Fruit fly (Drosophila melanogaster) whole organism, adult: Measurements from ENCODE around the gene mthl10.

ENCODE experiments used
- CG11617 ChIP-seq: fragments of 200-800 bp; sonication (Bioruptor generic); optimal IDR thresholded peaks from 2 replicates; lab custom pipeline; 2017; ENCODE audit warnings: mild to moderate bottlenecking, missing biosample characterization, missing genetic modification reagents, missing genetic modification characterization
- CG12768 ChIP-seq: fragments of 200-800 bp; sonication (Bioruptor generic); optimal IDR thresholded peaks from 2 replicates; lab custom pipeline; 2017; ENCODE audit warnings: missing biosample characterization, missing genetic modification characterization, mild to moderate bottlenecking, moderate library complexity, missing genetic modification reagents
- CG7101 ChIP-seq: fragments of 200-800 bp; sonication (Bioruptor generic); optimal IDR thresholded peaks from 2 replicates; lab custom pipeline; 2018; ENCODE audit warnings: missing biosample characterization, mild to moderate bottlenecking, missing genetic modification characterization, moderate library complexity
- bab1 ChIP-seq: fragments of 200-800 bp; sonication (Bioruptor generic); optimal IDR thresholded peaks from 3 replicates; lab custom pipeline; 2019; ENCODE audit warnings: missing biosample characterization, mild to moderate bottlenecking, missing genetic modification characterization, moderate library complexity
- cic ChIP-seq: fragments of 200-800 bp; sonication (Bioruptor generic); optimal IDR thresholded peaks from 2 replicates; lab custom pipeline; 2017; ENCODE audit warnings: missing biosample characterization, mild to moderate bottlenecking, missing genetic modification characterization, moderate library complexity
- cnc ChIP-seq, 2 experiments: fragments of >200 bp; optimal IDR thresholded peaks; 2 replicates each; lab custom pipeline; 2017
- tj ChIP-seq: fragments of 200-800 bp; sonication (Bioruptor generic); optimal IDR thresholded peaks from 3 replicates; lab custom pipeline; 2017; ENCODE audit warnings: missing biosample characterization, mild to moderate bottlenecking, missing genetic modification characterization, moderate library complexity

- TF ChIP-seq cnc (optimal IDR thresholded peaks at IDR 0.05; lab: Kevin White, UChicago) (no peak), CG11617 (GFP tag; lab: Kevin White, UChicago) (no peak), tj (no peak), CG12768 (no peak), cic (no peak), CG7101 (tag; lab: Kevin White, UChicago) (no peak), bab1 (GFP tag; lab: Kevin White, UChicago) (no peak)
These were observed 44.3 kb downstream of the mthl10 start for dm6 chr3L:298459-298858.
